Worm (Caenorhabditis elegans) whole organism, L1 larva: ENCODE results near the gene spig-8.

Experiments
- aha-1 ChIP-seq: fragments of 150-350 bp; optimal IDR thresholded peaks from 2 replicates; lab custom pipeline; 2014; ENCODE audit warnings: missing biosample characterization, missing genetic modification characterization
- ama-1 ChIP-seq: fragments of 150-350 bp; optimal IDR thresholded peaks from 2 replicates; lab custom pipeline; 2014
- mep-1 ChIP-seq: fragments of 150-350 bp; optimal IDR thresholded peaks from 2 replicates; lab custom pipeline; 2014; ENCODE audit warnings: missing biosample characterization, missing genetic modification characterization
- nhr-11 ChIP-seq: fragments of 150-350 bp; optimal IDR thresholded peaks from 2 replicates; lab custom pipeline; 2014; ENCODE audit warnings: missing biosample characterization, missing genetic modification characterization
- nhr-237 ChIP-seq: fragments of 150-350 bp; optimal IDR thresholded peaks from 2 replicates; lab custom pipeline; 2014; ENCODE audit warnings: missing biosample characterization, missing genetic modification characterization
- nhr-90 ChIP-seq: sonication (generic microtip); optimal IDR thresholded peaks from 2 replicates; lab custom pipeline; 2016; ENCODE audit warnings: mild to moderate bottlenecking, missing genetic modification characterization, missing compliant biosample characterization; ENCODE audit not compliant: poor library complexity
- unc-98 ChIP-seq: fragments of 200-800 bp; sonication (Bioruptor generic); IDR thresholded peaks from 2 replicates; pipeline ENCODE4 v1.3.6; 2022; ENCODE audit warnings: missing genetic modification characterization, missing compliant biosample characterization
- ztf-4 ChIP-seq: fragments of 150-350 bp; optimal IDR thresholded peaks from 2 replicates; lab custom pipeline; 2014; ENCODE audit warnings: missing biosample characterization, missing genetic modification characterization

DNA sequence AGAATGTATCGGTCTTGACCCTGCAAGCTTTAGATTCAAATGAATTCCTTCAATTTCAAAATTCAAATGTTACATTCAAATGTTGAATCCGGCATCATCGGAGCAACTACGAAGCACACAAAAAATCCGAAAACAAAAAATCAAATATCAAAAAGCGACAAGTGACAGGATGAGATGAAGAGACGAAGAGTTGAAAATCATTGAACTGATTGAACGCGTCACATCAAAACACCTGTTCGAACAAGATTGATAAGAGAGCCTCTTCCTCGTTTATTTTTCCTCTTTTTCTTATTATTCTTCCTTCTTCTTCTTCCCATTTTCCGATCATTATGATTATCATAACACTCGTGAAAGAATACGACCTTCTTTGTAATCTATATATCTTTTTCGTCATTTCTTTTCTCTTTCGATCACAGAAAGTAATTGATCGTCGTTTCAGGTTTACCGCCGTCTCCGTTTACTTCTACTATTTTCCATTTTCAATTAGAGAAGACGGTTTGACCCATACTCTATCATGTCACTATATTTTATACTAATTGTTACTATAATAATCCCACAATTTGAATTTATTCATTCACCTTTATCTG lies 30.9 kb downstream of the spig-8 start, which contains the start of gene VC5.2:
- TF ChIP-seq aha-1 (tag; lab: Kevin White, UChicago) (no peak), ama-1 (no peak), nhr-90 (tag; lab: Kevin White, UChicago) (no peak), unc-98 (GFP tag; lab: Robert Waterston, UW) (no peak), nhr-11 (tag; lab: Kevin White, UChicago) (no peak), nhr-237 (tag; lab: Kevin White, UChicago) (no peak), ztf-4 (tag; lab: Kevin White, UChicago) (no peak), mep-1 (no peak)
